Fruit fly (Drosophila melanogaster) whole organism, embryonic: Measurements from ENCODE around the gene CG15034.

Source experiments
- Bgb ChIP-seq: fragments of 200-800 bp; sonication (Bioruptor generic); IDR thresholded peaks from 2 replicates; pipeline ENCODE4 v1.3.6; 2022; ENCODE audit warnings: missing biosample characterization, missing genetic modification characterization; ENCODE audit not compliant: partially characterized antibody
- CG12155 ChIP-seq: fragments of 200-800 bp; sonication (Bioruptor generic); optimal IDR thresholded peaks from 3 replicates; lab custom pipeline; 2016; ENCODE audit warnings: missing biosample characterization, missing genetic modification characterization
- CG15696 ChIP-seq: fragments of 200-800 bp; sonication (Bioruptor generic); optimal IDR thresholded peaks from 2 replicates; lab custom pipeline; 2019; ENCODE audit warnings: missing biosample characterization, mild to moderate bottlenecking, missing genetic modification characterization, moderate library complexity
- CG1603 ChIP-seq: fragments of 200-800 bp; sonication (Bioruptor generic); optimal IDR thresholded peaks from 2 replicates; lab custom pipeline; 2019; ENCODE audit warnings: missing biosample characterization, mild to moderate bottlenecking, missing genetic modification characterization, moderate library complexity
- CG17186 ChIP-seq: fragments of 200-800 bp; sonication (Bioruptor generic); optimal IDR thresholded peaks from 3 replicates; lab custom pipeline; 2017; ENCODE audit warnings: missing biosample characterization, missing genetic modification reagents, missing genetic modification characterization
- CG3163 ChIP-seq: fragments of 200-800 bp; sonication (Bioruptor generic); optimal IDR thresholded peaks from 3 replicates; lab custom pipeline; 2016; ENCODE audit warnings: missing biosample characterization, missing genetic modification characterization
- CG4360 ChIP-seq: fragments of 200-800 bp; sonication (Bioruptor generic); IDR thresholded peaks from 2 replicates; pipeline ENCODE4 v1.3.6; 2022; ENCODE audit warnings: missing biosample characterization, missing genetic modification characterization
- CG4424 ChIP-seq: fragments of 200-800 bp; sonication (Bioruptor generic); optimal IDR thresholded peaks from 3 replicates; lab custom pipeline; 2016; ENCODE audit warnings: missing biosample characterization, missing genetic modification characterization
- CG4820 ChIP-seq: fragments of 200-800 bp; sonication (Bioruptor generic); optimal IDR thresholded peaks from 3 replicates; lab custom pipeline; 2016; ENCODE audit warnings: missing biosample characterization, missing genetic modification characterization
- CG5180 ChIP-seq: fragments of 200-800 bp; sonication (Bioruptor generic); optimal IDR thresholded peaks from 3 replicates; lab custom pipeline; 2017; ENCODE audit warnings: missing biosample characterization, missing genetic modification characterization, mild to moderate bottlenecking, moderate library complexity, missing genetic modification reagents
- CG8290 ChIP-seq, 3 experiments: fragments of 200-800 bp; sonication (Bioruptor generic); optimal IDR thresholded peaks; 2 replicates each; lab custom pipeline; 2016 to 2019; ENCODE audit warnings: missing biosample characterization in 3 of 3, missing genetic modification characterization in 3 of 3, mild to moderate bottlenecking in 2 of 3, moderate library complexity in 1 of 3
- CG9817 ChIP-seq: fragments of 200-800 bp; sonication (Bioruptor generic); optimal IDR thresholded peaks from 2 replicates; lab custom pipeline; 2018; ENCODE audit warnings: missing biosample characterization, mild to moderate bottlenecking, missing genetic modification characterization, moderate library complexity
- Chrac-16 ChIP-seq: fragments of 200-800 bp; sonication (Bioruptor generic); optimal IDR thresholded peaks from 3 replicates; lab custom pipeline; 2016; ENCODE audit warnings: missing biosample characterization, missing genetic modification characterization
- CkIIα-i1 ChIP-seq: fragments of 200-800 bp; sonication (Bioruptor generic); IDR thresholded peaks from 2 replicates; pipeline ENCODE4 v1.3.6; 2022; ENCODE audit warnings: missing biosample characterization, missing genetic modification characterization
- Dip2 ChIP-seq: fragments of 200-800 bp; sonication (Bioruptor generic); IDR thresholded peaks from 2 replicates; pipeline ENCODE4 v1.3.6; 2022; ENCODE audit warnings: missing biosample characterization, missing genetic modification characterization
- GATAe ChIP-seq: fragments of 200-800 bp; sonication (Bioruptor generic); conservative IDR thresholded peaks from 2 replicates; pipeline ENCODE4 v1.3.6; 2022; ENCODE audit warnings: missing biosample characterization, missing genetic modification characterization
- Hmr ChIP-seq: fragments of 200-800 bp; sonication (Bioruptor generic); optimal IDR thresholded peaks from 3 replicates; lab custom pipeline; 2017; ENCODE audit warnings: mild to moderate bottlenecking, missing biosample characterization, missing genetic modification reagents, missing genetic modification characterization
- Kr ChIP-seq: fragments of 200-800 bp; sonication (Bioruptor generic); optimal IDR thresholded peaks from 2 replicates; lab custom pipeline; 2017; ENCODE audit warnings: missing biosample characterization, mild to moderate bottlenecking, missing genetic modification characterization
- NC2β ChIP-seq: fragments of 200-800 bp; sonication (Bioruptor generic); optimal IDR thresholded peaks from 2 replicates; lab custom pipeline; 2016; ENCODE audit warnings: missing biosample characterization, missing genetic modification characterization
- Oli ChIP-seq: fragments of 200-800 bp; sonication (Bioruptor generic); optimal IDR thresholded peaks from 2 replicates; lab custom pipeline; 2018; ENCODE audit warnings: missing biosample characterization, mild to moderate bottlenecking, missing genetic modification characterization, moderate library complexity
- Rfx ChIP-seq: fragments of 200-800 bp; sonication (Bioruptor generic); IDR thresholded peaks from 2 replicates; pipeline ENCODE4 v1.3.6; 2022; ENCODE audit warnings: missing biosample characterization, missing genetic modification characterization
- Sry-δ ChIP-seq: fragments of 200-800 bp; sonication (Bioruptor generic); optimal IDR thresholded peaks from 2 replicates; lab custom pipeline; 2016; ENCODE audit warnings: missing biosample characterization, missing genetic modification characterization
- Ssrp ChIP-seq: fragments of 200-800 bp; sonication (Bioruptor generic); optimal IDR thresholded peaks from 2 replicates; lab custom pipeline; 2018; ENCODE audit warnings: missing biosample characterization, mild to moderate bottlenecking, missing genetic modification characterization, moderate library complexity
- bcd ChIP-seq: fragments of 200-800 bp; sonication (Bioruptor generic); optimal IDR thresholded peaks from 2 replicates; lab custom pipeline; 2017; ENCODE audit warnings: missing biosample characterization, mild to moderate bottlenecking, missing genetic modification characterization
- btn ChIP-seq: fragments of 200-800 bp; sonication (Bioruptor generic); optimal IDR thresholded peaks from 2 replicates; lab custom pipeline; 2016; ENCODE audit warnings: missing biosample characterization, missing genetic modification characterization
- caup ChIP-seq: fragments of 200-800 bp; sonication (Bioruptor generic); optimal IDR thresholded peaks from 3 replicates; lab custom pipeline; 2017; ENCODE audit warnings: missing biosample characterization, mild to moderate bottlenecking, missing genetic modification characterization, moderate library complexity; ENCODE audit not compliant: severe bottlenecking
- dimm ChIP-seq: fragments of 200-800 bp; sonication (Bioruptor generic); IDR thresholded peaks from 2 replicates; pipeline ENCODE4 v1.3.6; 2022; ENCODE audit warnings: missing biosample characterization, missing genetic modification characterization
- ems ChIP-seq: fragments of 200-800 bp; sonication (Bioruptor generic); optimal IDR thresholded peaks from 3 replicates; lab custom pipeline; 2016; ENCODE audit warnings: missing biosample characterization, missing genetic modification characterization
- fu2 ChIP-seq: fragments of 200-800 bp; sonication (Bioruptor generic); optimal IDR thresholded peaks from 2 replicates; lab custom pipeline; 2016; ENCODE audit warnings: missing biosample characterization, missing genetic modification characterization
- gcm2 ChIP-seq: fragments of 200-800 bp; sonication (Bioruptor generic); optimal IDR thresholded peaks from 2 replicates; lab custom pipeline; 2016; ENCODE audit warnings: missing biosample characterization, missing genetic modification characterization
- grn ChIP-seq: fragments of 200-800 bp; sonication (Bioruptor generic); optimal IDR thresholded peaks from 3 replicates; lab custom pipeline; 2017; ENCODE audit warnings: missing biosample characterization, missing genetic modification characterization
- gro ChIP-seq: fragments of 200-800 bp; sonication (Bioruptor generic); optimal IDR thresholded peaks from 2 replicates; lab custom pipeline; 2016; ENCODE audit warnings: missing biosample characterization, missing genetic modification characterization
- nerfin-1 ChIP-seq: fragments of 200-800 bp; sonication (Bioruptor generic); optimal IDR thresholded peaks from 3 replicates; lab custom pipeline; 2019; ENCODE audit warnings: missing biosample characterization, mild to moderate bottlenecking, missing genetic modification characterization, moderate library complexity
- prd ChIP-seq, 3 experiments: fragments of >200 bp in 2 of 3; fragments of 200-800 bp in 1 of 3; sonication (Bioruptor generic) in 1 of 3; optimal IDR thresholded peaks in 2 of 3; IDR thresholded peaks in 1 of 3; 2 replicates in 2 of 3; 3 replicates in 1 of 3; pipeline versions ENCODE4 v1.3.6 to Lab custom; 2017 to 2022; ENCODE audit warnings: missing biosample characterization in 1 of 3, missing genetic modification characterization in 1 of 3
- schlank ChIP-seq: fragments of 200-800 bp; sonication (Bioruptor generic); optimal IDR thresholded peaks from 2 replicates; lab custom pipeline; 2018; ENCODE audit warnings: missing biosample characterization, mild to moderate bottlenecking, missing genetic modification characterization
- so ChIP-seq: fragments of 200-800 bp; sonication (Bioruptor generic); IDR thresholded peaks from 3 replicates; pipeline ENCODE4 v1.3.6; 2022; ENCODE audit warnings: missing biosample characterization, missing genetic modification characterization
- tin ChIP-seq: fragments of 200-800 bp; sonication (Bioruptor generic); optimal IDR thresholded peaks from 3 replicates; lab custom pipeline; 2016; ENCODE audit warnings: missing biosample characterization, missing genetic modification characterization
- trh ChIP-seq: fragments of 200-800 bp; sonication (Bioruptor generic); optimal IDR thresholded peaks from 2 replicates; lab custom pipeline; 2016; ENCODE audit warnings: missing biosample characterization, missing genetic modification characterization
- unpg ChIP-seq: fragments of 200-800 bp; sonication (Bioruptor generic); optimal IDR thresholded peaks from 3 replicates; lab custom pipeline; 2018; ENCODE audit warnings: missing biosample characterization, mild to moderate bottlenecking, missing genetic modification characterization, moderate library complexity
- wor ChIP-seq: fragments of 200-800 bp; sonication (Bioruptor generic); IDR thresholded peaks from 2 replicates; pipeline ENCODE4 v1.3.6; 2022; ENCODE audit warnings: missing biosample characterization, missing genetic modification characterization

The CG15034 gene

DNA sequence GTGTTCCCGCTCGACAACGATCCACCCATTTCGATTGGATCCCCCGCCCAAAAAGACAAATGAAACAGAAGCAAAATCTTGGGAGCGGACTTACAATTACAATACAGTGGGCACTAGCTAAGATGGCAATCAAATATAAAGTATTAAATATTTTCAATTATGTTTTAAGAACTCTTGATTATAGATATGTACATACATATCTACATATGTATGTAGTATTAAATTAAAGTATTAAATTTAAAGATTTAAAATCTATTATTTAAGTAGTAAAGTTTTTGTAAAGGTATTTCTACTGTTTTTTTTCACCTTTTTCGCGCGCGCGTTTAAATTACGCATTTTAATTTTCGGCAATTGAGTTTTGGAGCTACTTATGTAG lies 12.5 kb downstream of the CG15034 start (continued):
- TF ChIP-seq schlank (tag; lab: Kevin White, UChicago) (no peak), Oli (tag; lab: Kevin White, UChicago) (peak; percentile 78), so (GFP tag; lab: Robert Waterston, UW) (peak; percentile 77; the same call in 2 of the 3 replicates), trh (GFP tag; lab: Kevin White, UChicago) (no peak), CG4360 (GFP tag; lab: Robert Waterston, UW) (no peak), CG8290 (GFP tag; optimal IDR thresholded peaks at IDR 0.05; lab: Kevin White, UChicago) (no peak), CG8290 (tag; optimal IDR thresholded peaks at IDR 0.05; lab: Kevin White, UChicago) (peak in 1 of 2 experiments; percentile 56), unpg (GFP tag; lab: Kevin White, UChicago) (peak; percentile 83), tin (GFP tag; lab: Kevin White, UChicago) (peak; percentile 53), CG1603 (tag; lab: Kevin White, UChicago) (peak; percentile 24), ems (no peak), Rfx (peak; percentile 78), Hmr (peak; percentile 73), prd (optimal IDR thresholded peaks at IDR 0.05; lab: Kevin White, UChicago) (no peak), prd (GFP tag; IDR thresholded peaks at IDR 0.05; lab: Robert Waterston, UW) (peak; percentile 64), wor (peak; percentile 45), Chrac-16 (GFP tag; lab: Kevin White, UChicago) (peak; percentile 37), Kr (GFP tag; lab: Kevin White, UChicago) (no peak), btn (no peak), Bgb (GFP tag; lab: Robert Waterston, UW) (no peak), CG3163 (GFP tag; lab: Kevin White, UChicago) (no peak), bcd (peak; percentile 75), Ssrp (tag; lab: Kevin White, UChicago) (peak; percentile 77), fu2 (no peak), Dip2 (GFP tag; lab: Robert Waterston, UW) (no peak), GATAe (no peak; the same call in 1 of the 2 replicates), Sry-δ (no peak), CG17186 (GFP tag; lab: Kevin White, UChicago) (no peak), CG9817 (peak; percentile 68), CG4820 (peak; percentile 30), gcm2 (GFP tag; lab: Kevin White, UChicago) (no peak), gro (no peak), CG5180 (GFP tag; lab: Kevin White, UChicago) (peak; percentile 44), CG15696 (tag; lab: Kevin White, UChicago) (peak; percentile 76), grn (GFP tag; lab: Kevin White, UChicago) (no peak), caup (peak; percentile 54), NC2β (GFP tag; lab: Kevin White, UChicago) (no peak), nerfin-1 (tag; lab: Kevin White, UChicago) (peak; percentile 75), dimm (GFP tag; lab: Robert Waterston, UW) (no peak), CG4424 (GFP tag; lab: Kevin White, UChicago) (peak; percentile 58), CkIIα-i1 (GFP tag; lab: Robert Waterston, UW) (no peak), CG12155 (GFP tag; lab: Kevin White, UChicago) (peak; percentile 21)
